Fruit fly (Drosophila melanogaster): ENCODE results near the gene CG34427.

The CG34427 gene

DNA sequence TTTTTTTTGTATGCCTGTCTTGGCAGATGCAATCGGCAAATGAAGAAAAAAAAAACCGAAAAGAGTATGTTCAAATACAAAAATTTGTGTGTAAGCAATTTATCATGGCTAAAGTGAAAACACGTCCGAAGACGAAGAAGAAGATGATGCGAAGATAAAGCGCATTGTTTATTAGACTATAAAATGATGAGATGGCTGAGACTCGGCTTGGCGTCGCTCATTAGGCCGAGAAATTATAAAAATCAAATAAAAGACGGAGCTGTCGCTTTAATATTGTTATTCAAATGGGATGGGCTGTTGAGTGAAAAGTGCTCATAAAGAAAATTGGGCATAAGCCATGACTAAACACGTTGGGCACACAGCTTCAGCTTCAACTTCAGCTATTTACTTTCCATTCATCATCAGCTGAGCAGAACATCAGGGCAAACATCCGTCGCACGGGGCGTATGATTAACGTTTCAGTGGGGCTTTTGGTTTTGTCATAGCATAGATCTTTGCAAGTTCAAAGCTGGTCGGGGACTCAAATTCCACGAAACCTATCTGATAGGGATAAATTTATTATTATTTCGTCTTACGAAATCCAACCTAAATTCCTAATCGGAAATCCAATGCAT lies 33.8 kb upstream of the CG34427 start:
- TF ChIP-seq CrebA (GFP tag; optimal IDR thresholded peaks at IDR 0.05; ENCODE audit: borderline replicate concordance), result no peak
- TF ChIP-seq sage (GFP tag; optimal IDR thresholded peaks at IDR 0.05), result no peak
- no peak for TF ChIP-seq h (GFP tag; optimal IDR thresholded peaks at IDR 0.05)
- TF ChIP-seq dl (GFP tag; optimal IDR thresholded peaks at IDR 0.05; ENCODE audit: insufficient read depth in 1 of 2, partially characterized antibody in 2 of 2), result no peak
- no peak for TF ChIP-seq lola (GFP tag; optimal IDR thresholded peaks at IDR 0.05)
- no peak for TF ChIP-seq usp (GFP tag; optimal IDR thresholded peaks at IDR 0.05)
- no peak for TF ChIP-seq brk (GFP tag; optimal IDR thresholded peaks at IDR 0.05)
- TF ChIP-seq Dif (GFP tag; optimal IDR thresholded peaks at IDR 0.05; ENCODE audit: partially characterized antibody), result no peak

DNA sequence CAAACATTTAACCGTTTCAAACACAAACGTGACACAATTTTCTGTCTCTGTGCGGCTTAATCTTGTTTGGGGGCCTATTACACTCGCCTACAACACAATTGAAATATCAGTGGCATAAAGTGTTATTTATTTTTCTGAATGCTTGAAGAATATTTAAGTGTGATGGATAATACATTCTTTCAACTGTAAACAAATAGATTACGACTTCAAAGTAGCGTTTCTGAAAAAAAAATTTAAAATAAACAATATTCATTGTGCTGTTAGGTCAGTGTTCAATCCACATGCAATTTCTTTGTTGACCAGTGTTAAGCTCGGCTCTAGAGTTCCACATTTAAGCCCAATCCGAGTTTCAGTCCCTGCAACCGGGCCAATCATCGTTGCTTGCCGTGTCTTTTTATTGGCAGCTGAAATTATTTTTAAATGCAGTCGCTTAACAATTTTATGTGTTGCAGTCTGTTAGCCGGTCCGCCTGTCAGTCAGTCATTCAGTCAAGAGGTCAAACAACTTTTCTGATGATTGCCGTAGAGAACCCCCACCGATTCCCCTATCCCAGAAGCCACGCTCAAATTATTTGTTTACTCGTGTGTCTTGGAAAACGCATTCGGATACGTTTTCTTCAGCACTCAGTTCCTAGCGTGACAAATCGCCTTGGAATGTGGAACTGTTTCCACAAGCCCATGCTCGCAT lies 31.4 kb upstream of the CG34427 start:
- peak; percentile 30 for TF ChIP-seq h (GFP tag; optimal IDR thresholded peaks at IDR 0.05)
- TF ChIP-seq dsf (GFP tag; optimal IDR thresholded peaks at IDR 0.05; ENCODE audit: borderline replicate concordance), result no peak
- no peak for TF ChIP-seq N (GFP tag; optimal IDR thresholded peaks at IDR 0.05)
- TF ChIP-seq foxo (GFP tag; optimal IDR thresholded peaks at IDR 0.05), result peak in 1 of 2 experiments; percentile 17
- no peak for TF ChIP-seq brk (GFP tag; optimal IDR thresholded peaks at IDR 0.05)
- peak; percentile 10 for TF ChIP-seq ey (GFP tag; optimal IDR thresholded peaks at IDR 0.05)
- peak; percentile 20 for TF ChIP-seq fru (GFP tag; optimal IDR thresholded peaks at IDR 0.05)
- no peak for TF ChIP-seq jim (GFP tag; optimal IDR thresholded peaks at IDR 0.05)
- no peak for TF ChIP-seq Vsx2 (GFP tag; optimal IDR thresholded peaks at IDR 0.05; ENCODE audit: partially characterized antibody)
- no peak for TF ChIP-seq pan (optimal IDR thresholded peaks at IDR 0.05)
- TF ChIP-seq Hnf4 (GFP tag; optimal IDR thresholded peaks at IDR 0.05), result no peak
- peak; percentile 35 for TF ChIP-seq rgr (GFP tag; optimal IDR thresholded peaks at IDR 0.05)
- no peak for TF ChIP-seq GATAd (GFP tag; optimal IDR thresholded peaks at IDR 0.05)

DNA sequence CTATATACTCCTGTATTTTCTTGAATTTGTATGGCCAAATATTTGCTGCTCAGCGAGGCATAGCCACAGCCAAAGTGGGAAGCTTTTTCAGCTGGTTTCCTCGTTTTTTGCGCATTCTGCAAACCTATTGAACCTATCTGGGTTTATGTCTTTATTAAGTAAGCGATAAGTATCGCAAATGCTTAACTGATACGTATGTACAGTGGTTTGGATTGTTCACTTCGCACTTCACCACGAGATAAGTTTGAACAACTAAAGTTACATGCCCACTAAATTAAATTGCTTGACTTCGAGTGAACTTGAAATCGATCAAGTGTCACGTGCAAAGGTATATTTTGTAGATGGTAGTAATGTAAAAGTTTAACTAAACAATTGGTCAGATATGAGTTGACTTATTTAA lies 30.9 kb upstream of the CG34427 start:
- TF ChIP-seq pan (optimal IDR thresholded peaks at IDR 0.05) (no peak), Vsx2 (GFP tag; optimal IDR thresholded peaks at IDR 0.05; ENCODE audit: partially characterized antibody) (no peak), br (GFP tag; optimal IDR thresholded peaks at IDR 0.05) (no peak), OdsH (GFP tag; optimal IDR thresholded peaks at IDR 0.05) (no peak), Hr78 (GFP tag; optimal IDR thresholded peaks at IDR 0.05) (no peak), h (GFP tag; optimal IDR thresholded peaks at IDR 0.05) (no peak), sage (GFP tag; optimal IDR thresholded peaks at IDR 0.05) (no peak)

DNA sequence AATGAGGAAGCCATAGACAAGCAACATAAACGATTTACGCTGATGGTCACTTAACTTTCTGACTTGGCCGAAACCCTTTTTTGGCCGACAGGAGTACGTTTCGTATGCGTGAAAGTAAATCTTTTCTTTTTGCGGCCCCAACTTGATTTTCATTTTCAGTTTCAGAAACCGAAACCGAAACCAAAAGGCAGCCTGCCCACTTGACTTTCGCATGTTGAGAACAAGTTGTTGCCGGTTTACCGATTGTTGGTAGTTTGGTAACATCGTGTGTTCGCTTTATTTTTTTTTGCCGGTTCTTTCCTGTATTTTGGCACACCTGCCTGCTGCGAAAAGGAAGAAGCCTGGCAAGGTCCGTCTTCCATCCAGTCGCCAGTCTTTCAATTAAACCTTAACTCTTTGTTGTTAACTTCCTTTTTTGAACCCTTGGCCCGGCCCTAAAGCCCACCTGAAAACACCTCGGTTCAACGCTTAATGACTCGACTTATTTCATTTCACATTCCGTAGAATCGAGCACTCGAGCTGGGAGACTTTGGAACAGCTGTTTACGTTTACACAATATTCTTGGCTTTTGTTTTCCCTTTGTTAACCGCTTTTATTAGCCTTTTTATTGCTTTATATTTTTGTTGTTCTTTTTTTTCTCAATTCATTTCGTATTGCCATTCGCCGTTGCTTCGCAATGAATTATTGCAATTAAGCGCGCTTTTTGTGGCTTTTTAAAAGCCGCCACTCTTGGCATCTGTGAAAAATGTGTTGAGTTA lies 29.4 kb upstream of the CG34427 start:
- peak; percentile 5 for TF ChIP-seq Vsx2 (GFP tag; optimal IDR thresholded peaks at IDR 0.05; ENCODE audit: partially characterized antibody)
- TF ChIP-seq sv (GFP tag; optimal IDR thresholded peaks at IDR 0.05), result no peak
- no peak for TF ChIP-seq Myc (optimal IDR thresholded peaks at IDR 0.05)
- TF ChIP-seq Jra (GFP tag; optimal IDR thresholded peaks at IDR 0.05), result no peak
- no peak for TF ChIP-seq CG9705 (GFP tag; optimal IDR thresholded peaks at IDR 0.05)
- no peak for TF ChIP-seq sage (GFP tag; optimal IDR thresholded peaks at IDR 0.05)
- no peak for TF ChIP-seq foxo (GFP tag; optimal IDR thresholded peaks at IDR 0.05)
- TF ChIP-seq br (GFP tag; optimal IDR thresholded peaks at IDR 0.05), result peak; percentile 10
- TF ChIP-seq GATAd (GFP tag; optimal IDR thresholded peaks at IDR 0.05), result no peak
- TF ChIP-seq psq (GFP tag; optimal IDR thresholded peaks at IDR 0.05), result peak; percentile 74
- no peak for TF ChIP-seq Rel (GFP tag; optimal IDR thresholded peaks at IDR 0.05)
- peak; percentile 2 for TF ChIP-seq Rel (tag; optimal IDR thresholded peaks at IDR 0.05)
- TF ChIP-seq fru (GFP tag; optimal IDR thresholded peaks at IDR 0.05), result peak; percentile 40
- TF ChIP-seq Abd-B (GFP tag; optimal IDR thresholded peaks at IDR 0.05), result no peak
- no peak for TF ChIP-seq pan (optimal IDR thresholded peaks at IDR 0.05)
- no peak for TF ChIP-seq HLH106 (tag; optimal IDR thresholded peaks at IDR 0.05)
- no peak for TF ChIP-seq dl (GFP tag; optimal IDR thresholded peaks at IDR 0.05; ENCODE audit: insufficient read depth in 1 of 2, partially characterized antibody in 2 of 2)
- TF ChIP-seq brk (GFP tag; optimal IDR thresholded peaks at IDR 0.05), result no peak
- TF ChIP-seq rgr (GFP tag; optimal IDR thresholded peaks at IDR 0.05), result peak; percentile 25
- TF ChIP-seq dmrt93B (GFP tag; optimal IDR thresholded peaks at IDR 0.05), result no peak
- TF ChIP-seq Sp1 (GFP tag; optimal IDR thresholded peaks at IDR 0.05), result peak; percentile 44
- no peak for TF ChIP-seq Dif (GFP tag; optimal IDR thresholded peaks at IDR 0.05; ENCODE audit: partially characterized antibody)
- peak; percentile 10 for TF ChIP-seq Hnf4 (GFP tag; optimal IDR thresholded peaks at IDR 0.05)
- no peak for TF ChIP-seq Dfd (GFP tag; optimal IDR thresholded peaks at IDR 0.05)
- TF ChIP-seq h (GFP tag; optimal IDR thresholded peaks at IDR 0.05), result no peak
- no peak for TF ChIP-seq jim (GFP tag; optimal IDR thresholded peaks at IDR 0.05)
- no peak for TF ChIP-seq N (GFP tag; optimal IDR thresholded peaks at IDR 0.05)
- TF ChIP-seq Hr83 (GFP tag; optimal IDR thresholded peaks at IDR 0.05; ENCODE audit: poor library complexity, severe bottlenecking), result no peak
- TF ChIP-seq Hr78 (GFP tag; optimal IDR thresholded peaks at IDR 0.05), result no peak
- no peak for TF ChIP-seq CG32264 (GFP tag; optimal IDR thresholded peaks at IDR 0.05)
- TF ChIP-seq usp (GFP tag; optimal IDR thresholded peaks at IDR 0.05), result no peak
- peak; percentile 49 for TF ChIP-seq CrebA (GFP tag; optimal IDR thresholded peaks at IDR 0.05; ENCODE audit: borderline replicate concordance)

Measured in whole organism, wandering third instar larva.